Worm (Caenorhabditis elegans) whole organism, midembryonic: Measurements from ENCODE around the gene dpy-22.

Experiments
- T22C8.4 ChIP-seq: fragments of 200-800 bp; sonication (Bioruptor generic); IDR thresholded peaks from 2 replicates; pipeline ENCODE4 v1.3.6; 2022; ENCODE audit warnings: missing genetic modification characterization, missing compliant biosample characterization
- cog-1 ChIP-seq: sonication (generic microtip); optimal IDR thresholded peaks from 2 replicates; lab custom pipeline; 2016; ENCODE audit warnings: missing genetic modification characterization, missing compliant biosample characterization
- flt-1 ChIP-seq: fragments of 200-800 bp; sonication (Bioruptor generic); IDR thresholded peaks from 2 replicates; pipeline ENCODE4 v1.3.6; 2022; ENCODE audit warnings: missing genetic modification characterization, missing compliant biosample characterization
- klf-2 ChIP-seq: fragments of 200-800 bp; sonication (Bioruptor generic); conservative IDR thresholded peaks from 2 replicates; pipeline ENCODE4 v1.3.6; 2022; ENCODE audit warnings: missing genetic modification reagents, missing genetic modification characterization, missing compliant biosample characterization
- med-1 ChIP-seq: sonication (generic microtip); optimal IDR thresholded peaks from 2 replicates; lab custom pipeline; 2017; ENCODE audit warnings: missing genetic modification characterization, mild to moderate bottlenecking, missing compliant biosample characterization, antibody characterized with exemption, missing genetic modification reagents; ENCODE audit not compliant: insufficient read depth
- ref-1 ChIP-seq: fragments of 200-800 bp; sonication (Bioruptor generic); conservative IDR thresholded peaks from 2 replicates; pipeline ENCODE4 v1.3.6; 2022; ENCODE audit warnings: missing genetic modification reagents, missing genetic modification characterization, missing compliant biosample characterization
- tab-1 ChIP-seq: fragments of 200-800 bp; sonication (Bioruptor generic); IDR thresholded peaks from 2 replicates; pipeline ENCODE4 v1.3.6; 2022; ENCODE audit warnings: missing genetic modification characterization, missing compliant biosample characterization
- ztf-23 ChIP-seq: fragments of 200-800 bp; sonication (Bioruptor generic); IDR thresholded peaks from 2 replicates; pipeline ENCODE4 v1.3.6; 2022; ENCODE audit warnings: missing genetic modification reagents, missing genetic modification characterization, missing compliant biosample characterization
- ztf-29 ChIP-seq: fragments of 200-800 bp; sonication (Bioruptor generic); IDR thresholded peaks from 2 replicates; pipeline ENCODE4 v1.3.6; 2022; ENCODE audit warnings: missing genetic modification reagents, missing genetic modification characterization, missing compliant biosample characterization

The dpy-22 gene

DNA sequence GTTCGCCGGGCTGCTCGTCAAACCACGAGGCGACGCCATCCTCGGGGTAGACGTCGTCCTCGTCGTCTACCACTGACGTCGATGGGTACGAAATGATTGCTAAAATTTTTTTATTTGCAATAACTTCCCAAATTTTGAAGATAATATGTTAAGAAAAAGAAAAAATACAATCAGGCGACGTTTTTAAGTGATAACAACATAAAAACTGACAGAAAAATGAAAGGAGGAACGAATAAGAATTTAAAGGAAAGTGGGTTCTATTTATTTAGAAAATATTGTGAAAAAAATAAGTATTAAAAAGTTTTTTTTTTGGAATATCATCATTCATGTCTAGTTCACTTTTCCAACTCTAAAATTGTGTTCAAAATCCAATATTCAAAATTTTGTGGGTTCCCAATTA, at the start of gene dpy-22:
Gene dpy-22 (minus strand): TSS at position 101 of the 400 bp plus-strand sequence.
- no peak for TF ChIP-seq cog-1 (tag; lab: Kevin White, UChicago)
- no peak for TF ChIP-seq med-1
- no peak for TF ChIP-seq T22C8.4 (GFP tag; lab: Robert Waterston, UW)
- TF ChIP-seq ztf-23 (GFP tag; lab: Robert Waterston, UW) = no peak
- no peak for TF ChIP-seq klf-2 (GFP tag; lab: Robert Waterston, UW)
- no peak for TF ChIP-seq tab-1 (GFP tag; lab: Robert Waterston, UW)
- no peak for TF ChIP-seq ref-1 (GFP tag; lab: Robert Waterston, UW)
- no peak for TF ChIP-seq flt-1 (GFP tag; lab: Robert Waterston, UW)
- TF ChIP-seq ztf-29 (GFP tag; lab: Robert Waterston, UW) = no peak

DNA sequence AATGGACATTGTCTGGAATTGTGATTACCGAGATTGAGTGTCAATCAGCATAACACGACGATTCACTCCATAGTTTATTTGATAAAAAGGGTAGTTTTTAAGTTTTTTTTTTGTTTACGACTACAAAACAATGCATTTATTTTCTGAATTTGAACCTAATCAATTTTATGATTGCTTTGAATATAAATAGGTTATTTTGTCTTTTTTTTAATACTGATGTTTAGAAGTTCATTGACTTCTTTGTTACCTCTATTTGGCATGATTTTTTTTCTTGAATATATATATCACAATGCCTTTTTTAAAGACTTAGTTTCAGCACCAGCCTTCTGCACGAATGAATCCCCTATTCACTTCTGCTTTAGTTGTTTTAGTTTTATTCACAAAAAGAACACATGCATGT, 47.4 kb upstream of the dpy-22 start, which contains the start of gene R07B1.13:
Gene R07B1.13 (plus strand): TSS at position 301 of the 400 bp plus-strand sequence.
- TF ChIP-seq ref-1 (GFP tag; lab: Robert Waterston, UW) (no peak), klf-2 (GFP tag; lab: Robert Waterston, UW) (no peak), med-1 (no peak), ztf-29 (GFP tag; lab: Robert Waterston, UW) (no peak), T22C8.4 (GFP tag; lab: Robert Waterston, UW) (no peak), cog-1 (tag; lab: Kevin White, UChicago) (no peak), ztf-23 (GFP tag; lab: Robert Waterston, UW) (no peak), tab-1 (GFP tag; lab: Robert Waterston, UW) (no peak)

DNA sequence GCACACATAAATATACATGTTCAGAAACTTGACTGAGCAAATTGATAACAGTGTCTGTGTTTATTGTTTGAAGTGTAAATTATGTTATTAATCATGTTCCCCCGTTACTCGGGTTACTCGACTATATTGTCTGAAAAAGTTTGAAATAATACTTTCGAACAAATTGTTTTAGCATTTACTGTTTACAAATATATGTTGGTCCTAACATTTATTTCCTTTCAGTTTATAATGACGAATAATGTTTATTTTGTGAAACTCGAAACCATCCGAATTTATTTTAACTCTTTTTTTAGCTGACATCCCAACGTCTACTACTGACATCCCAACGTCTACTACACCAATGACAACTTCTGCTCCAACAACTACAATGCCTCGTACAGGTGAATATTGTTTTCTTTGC, 46.7 kb upstream of the dpy-22 start, which contains the start of gene R07B1.7:
Gene R07B1.7 (plus strand): TSS at position 301 of the 400 bp plus-strand sequence.
- no peak for TF ChIP-seq flt-1 (GFP tag; lab: Robert Waterston, UW)
- TF ChIP-seq T22C8.4 (GFP tag; lab: Robert Waterston, UW) = no peak
- no peak for TF ChIP-seq tab-1 (GFP tag; lab: Robert Waterston, UW)
- no peak for TF ChIP-seq cog-1 (tag; lab: Kevin White, UChicago)
- TF ChIP-seq klf-2 (GFP tag; lab: Robert Waterston, UW) = no peak
- no peak for TF ChIP-seq ztf-23 (GFP tag; lab: Robert Waterston, UW)
- TF ChIP-seq ztf-29 (GFP tag; lab: Robert Waterston, UW) = no peak
- no peak for TF ChIP-seq med-1
- TF ChIP-seq ref-1 (GFP tag; lab: Robert Waterston, UW) = no peak

DNA sequence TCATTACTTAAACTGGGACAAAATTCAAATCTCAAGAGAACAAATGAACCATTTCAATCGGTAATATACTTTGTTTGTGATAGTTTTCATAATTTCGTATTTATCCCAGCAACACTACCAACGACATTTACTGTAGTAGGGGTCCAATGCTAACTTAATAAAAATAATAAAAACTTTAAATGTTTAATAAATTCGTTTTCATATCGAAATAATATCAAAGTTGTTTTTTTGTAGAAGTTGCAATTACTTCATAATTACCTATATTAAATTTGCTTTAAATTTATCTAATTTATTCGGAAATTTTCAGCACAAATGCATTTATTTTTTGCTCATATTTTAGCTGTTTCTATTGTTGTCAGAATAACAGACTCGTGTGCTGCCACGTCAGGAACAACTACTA, 44.3 kb upstream of the dpy-22 start, which contains the start of gene R07B1.6:
Gene R07B1.6 (plus strand): TSS at position 301 of the 400 bp plus-strand sequence.
- no peak for TF ChIP-seq flt-1 (GFP tag; lab: Robert Waterston, UW)
- TF ChIP-seq cog-1 (tag; lab: Kevin White, UChicago) = no peak
- TF ChIP-seq T22C8.4 (GFP tag; lab: Robert Waterston, UW) = no peak

DNA sequence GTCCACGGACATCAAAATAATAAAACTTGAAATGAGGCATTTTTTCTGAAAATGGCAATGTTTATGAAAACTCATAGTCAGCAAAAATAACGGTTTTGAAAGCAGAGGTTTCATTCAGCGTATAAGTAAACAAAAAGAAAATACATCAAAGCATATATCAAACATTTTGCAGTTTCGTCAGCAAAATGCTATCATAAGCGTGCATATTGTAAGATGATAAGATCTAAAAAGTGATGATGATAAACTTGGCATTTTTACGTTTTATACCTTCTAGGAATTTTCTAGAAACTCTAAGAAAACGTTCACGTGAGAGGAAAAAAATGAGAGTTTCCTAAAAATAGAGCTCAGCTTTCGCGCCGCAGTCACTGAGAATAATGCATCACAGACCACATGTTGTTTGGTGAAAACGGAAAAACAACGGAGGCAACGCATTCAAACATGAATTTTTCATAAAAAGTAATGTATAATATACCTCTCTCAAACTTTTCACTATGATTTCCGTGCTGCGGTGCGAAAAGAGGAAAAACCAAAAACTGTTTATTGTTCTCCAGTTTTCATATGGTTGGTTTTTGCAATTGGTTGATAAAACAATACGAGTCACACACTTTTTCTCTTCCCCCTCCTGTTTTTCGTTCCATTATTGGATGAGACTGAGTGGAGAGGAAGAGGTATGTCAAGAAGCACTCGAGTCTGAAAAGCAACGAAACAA, 41.0 kb upstream of the dpy-22 start, which contains the start of the genes gst-36 and R07B1.5:
Gene gst-36 (minus strand): TSS at position 45 of the 709 bp plus-strand sequence.
Gene R07B1.5 (plus strand): TSS at position 665 of the 709 bp plus-strand sequence.
- TF ChIP-seq cog-1 (tag; lab: Kevin White, UChicago) (no peak), ztf-23 (GFP tag; lab: Robert Waterston, UW) (no peak), T22C8.4 (GFP tag; lab: Robert Waterston, UW) (no peak), med-1 (no peak), flt-1 (GFP tag; lab: Robert Waterston, UW) (no peak), ztf-29 (GFP tag; lab: Robert Waterston, UW) (no peak), tab-1 (GFP tag; lab: Robert Waterston, UW) (no peak), ref-1 (GFP tag; lab: Robert Waterston, UW) (no peak), klf-2 (GFP tag; lab: Robert Waterston, UW) (no peak)

DNA sequence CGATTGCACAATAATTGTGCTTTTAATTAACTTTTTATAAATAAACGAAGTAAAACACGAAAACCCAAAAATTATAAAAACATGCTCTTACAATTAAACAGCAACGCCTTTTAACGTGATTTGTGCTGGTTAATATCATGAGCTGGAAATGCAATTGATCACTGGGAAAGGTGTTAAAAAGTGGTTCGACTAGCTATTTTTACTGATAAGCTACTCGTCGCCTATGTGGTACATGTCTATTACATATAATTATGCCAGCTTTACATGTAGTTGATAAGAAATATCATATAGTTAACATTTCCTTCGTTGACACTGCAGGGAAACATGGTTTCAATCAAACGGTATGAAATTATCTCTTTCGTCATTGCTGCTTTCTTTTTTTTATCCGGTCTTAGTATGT, 36.0 kb upstream of the dpy-22 start, which contains the start of gene scav-5:
Gene scav-5 (plus strand): TSS at position 297 of the 400 bp plus-strand sequence.
- TF ChIP-seq ztf-29 (GFP tag; lab: Robert Waterston, UW) = no peak
- no peak for TF ChIP-seq ref-1 (GFP tag; lab: Robert Waterston, UW)
- TF ChIP-seq T22C8.4 (GFP tag; lab: Robert Waterston, UW) = no peak
- no peak for TF ChIP-seq flt-1 (GFP tag; lab: Robert Waterston, UW)
- TF ChIP-seq klf-2 (GFP tag; lab: Robert Waterston, UW) = no peak
- TF ChIP-seq med-1 = no peak
- TF ChIP-seq tab-1 (GFP tag; lab: Robert Waterston, UW) = no peak
- no peak for TF ChIP-seq cog-1 (tag; lab: Kevin White, UChicago)
- no peak for TF ChIP-seq ztf-23 (GFP tag; lab: Robert Waterston, UW)

DNA sequence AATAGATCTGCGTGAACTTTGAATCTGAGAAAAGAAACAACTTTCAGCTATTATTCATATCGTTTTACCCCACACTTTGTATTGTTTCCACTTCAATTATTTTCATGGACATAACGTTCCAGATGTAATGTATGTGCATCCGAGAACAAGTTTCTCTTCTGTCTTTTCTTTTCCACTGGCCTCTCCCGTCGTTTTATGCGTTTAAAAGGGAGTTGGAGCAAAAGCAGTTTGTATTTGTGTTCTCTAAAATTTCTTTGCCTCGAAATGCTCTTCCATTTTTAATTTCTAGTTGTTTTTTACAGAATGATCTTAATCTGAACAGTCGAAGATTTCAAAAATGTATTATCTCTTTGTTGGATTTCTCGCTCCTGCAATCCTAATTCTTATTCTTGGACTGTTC, 34.5 kb upstream of the dpy-22 start, which contains the start of gene R07B1.11:
Gene R07B1.11 (plus strand): TSS at position 301 of the 400 bp plus-strand sequence.
- no peak for TF ChIP-seq flt-1 (GFP tag; lab: Robert Waterston, UW)
- TF ChIP-seq ztf-29 (GFP tag; lab: Robert Waterston, UW) = no peak
- TF ChIP-seq T22C8.4 (GFP tag; lab: Robert Waterston, UW) = no peak
- TF ChIP-seq klf-2 (GFP tag; lab: Robert Waterston, UW) = no peak

DNA sequence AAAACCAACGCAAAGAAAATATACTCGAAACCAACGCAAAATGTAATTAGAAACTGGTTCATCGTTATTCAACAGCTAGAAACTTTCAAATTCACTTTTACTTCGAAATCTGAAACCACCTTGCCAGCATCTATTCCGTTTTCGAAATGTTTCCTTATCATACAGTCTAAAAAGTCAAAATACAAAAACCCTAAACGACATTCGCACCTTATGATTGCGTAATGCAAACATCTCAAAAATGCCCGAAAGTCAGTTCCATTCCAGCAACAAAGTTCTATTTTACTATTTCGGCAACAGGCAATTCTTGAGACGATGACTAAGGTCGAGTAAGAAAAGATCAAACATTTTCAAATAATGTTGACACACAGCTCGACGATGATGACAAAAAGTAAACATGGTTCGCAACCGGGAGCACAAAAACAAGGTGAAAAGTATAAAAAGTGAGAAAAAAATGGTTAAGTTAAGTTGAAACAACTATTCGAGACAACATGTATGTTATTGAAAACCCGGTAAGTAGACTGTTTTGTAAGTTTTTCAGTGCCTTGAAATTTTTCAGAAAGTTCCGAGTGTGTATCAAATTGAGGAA, 29.8 kb upstream of the dpy-22 start, which contains the start of gene lec-7:
Gene lec-7 (plus strand): TSS at position 297 of the 586 bp plus-strand sequence.
- TF ChIP-seq klf-2 (GFP tag; lab: Robert Waterston, UW) (no peak), tab-1 (GFP tag; lab: Robert Waterston, UW) (no peak), ztf-29 (GFP tag; lab: Robert Waterston, UW) (no peak)

DNA sequence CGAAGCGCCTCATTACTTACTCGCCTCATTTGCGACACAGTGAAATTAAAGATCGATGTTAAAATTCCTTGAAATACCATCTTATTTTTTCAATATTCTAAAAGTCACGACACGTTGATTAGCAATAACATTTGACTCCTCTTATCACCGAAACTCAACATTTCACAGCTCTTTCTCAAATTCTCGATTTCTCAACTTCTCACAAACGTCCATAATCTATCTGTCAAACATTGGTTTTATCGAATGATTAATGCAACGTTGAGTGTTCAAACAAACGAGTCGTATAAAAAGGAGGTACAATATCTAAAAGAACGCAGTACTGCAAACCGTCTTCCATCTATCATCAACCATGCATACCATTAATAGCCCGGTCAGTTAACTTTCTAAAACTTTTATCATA, 28.2 kb upstream of the dpy-22 start, which contains the start of gene lec-8:
Gene lec-8 (plus strand): TSS at position 314 of the 400 bp plus-strand sequence.
- TF ChIP-seq ztf-29 (GFP tag; lab: Robert Waterston, UW) (no peak), flt-1 (GFP tag; lab: Robert Waterston, UW) (no peak), klf-2 (GFP tag; lab: Robert Waterston, UW) (no peak), cog-1 (tag; lab: Kevin White, UChicago) (no peak), T22C8.4 (GFP tag; lab: Robert Waterston, UW) (no peak), med-1 (no peak), ref-1 (GFP tag; lab: Robert Waterston, UW) (no peak), tab-1 (GFP tag; lab: Robert Waterston, UW) (no peak), ztf-23 (GFP tag; lab: Robert Waterston, UW) (no peak)
